Worm (Caenorhabditis elegans): Measurements from ENCODE around the gene irld-19.

Gene irld-19

ce11 chrIII:12789420-12789819 lies 25.3 kb upstream of the irld-19 start, which contains the start of gene BE10.1:
Gene BE10.1, minus strand, starts transcription at chrIII:12789520.
- TF ChIP-seq nhr-90 (tag; optimal IDR thresholded peaks at IDR 0.05), result no peak
- TF ChIP-seq ceh-27 (GFP tag; optimal IDR thresholded peaks at IDR 0.05), result no peak
- TF ChIP-seq sdz-38 (tag; optimal IDR thresholded peaks at IDR 0.05), result no peak
- no peak for TF ChIP-seq mel-28 (tag; optimal IDR thresholded peaks at IDR 0.05; ENCODE audit: borderline replicate concordance)
- no peak for TF ChIP-seq hlh-26 (GFP tag; conservative IDR thresholded peaks at IDR 0.05)
- TF ChIP-seq dox-1 (GFP tag; IDR thresholded peaks at IDR 0.05), result no peak
- TF ChIP-seq dpff-1 (tag; optimal IDR thresholded peaks at IDR 0.05), result no peak
- TF ChIP-seq bed-2 (GFP tag; IDR thresholded peaks at IDR 0.05), result no peak
- no peak for TF ChIP-seq him-1 (tag; optimal IDR thresholded peaks at IDR 0.05)
- TF ChIP-seq attf-6 (GFP tag; IDR thresholded peaks at IDR 0.05), result no peak
- TF ChIP-seq nfya-1 (tag; optimal IDR thresholded peaks at IDR 0.05; ENCODE audit: borderline replicate concordance, insufficient read depth), result no peak
- no peak for TF ChIP-seq hmg-20 (GFP tag; IDR thresholded peaks at IDR 0.05)

ce11 chrIII:12788239-12788638 lies 24.1 kb upstream of the irld-19 start:
- TF ChIP-seq F37B4.10 (GFP tag; IDR thresholded peaks at IDR 0.05) (0 out of 2 replicates have a peak, but pooled peaks have one; percentile 8), T07F8.4 (tag; optimal IDR thresholded peaks at IDR 0.05) (no peak)

- TF ChIP-seq C06A6.2 (GFP tag; conservative IDR thresholded peaks at IDR 0.05), result no peak
- TF ChIP-seq lir-1 (GFP tag; conservative IDR thresholded peaks at IDR 0.05), result no peak
- no peak for TF ChIP-seq F57C9.4 (tag; optimal IDR thresholded peaks at IDR 0.05)
- TF ChIP-seq bed-2 (GFP tag; IDR thresholded peaks at IDR 0.05), result no peak
- TF ChIP-seq let-607 (tag; optimal IDR thresholded peaks at IDR 0.05), result no peak
- TF ChIP-seq tlf-1 (GFP tag; optimal IDR thresholded peaks at IDR 0.05), result no peak
- TF ChIP-seq nhr-120 (GFP tag; IDR thresholded peaks at IDR 0.05), result no peak
- no peak for TF ChIP-seq Y67H2A.10 (GFP tag; conservative IDR thresholded peaks at IDR 0.05)
- no peak for TF ChIP-seq ceh-58 (GFP tag; IDR thresholded peaks at IDR 0.05)
- no peak for TF ChIP-seq snpc-1.3 (tag; optimal IDR thresholded peaks at IDR 0.05; ENCODE audit: insufficient read depth)
Observed at ce11 chrIII:12785427-12785826, 21.3 kb upstream of the irld-19 start.

- TF ChIP-seq lin-26 (GFP tag; IDR thresholded peaks at IDR 0.05), result no peak
- TF ChIP-seq F22D6.2 (tag; optimal IDR thresholded peaks at IDR 0.05), result no peak
- TF ChIP-seq Y79H2A.3 (GFP tag; conservative IDR thresholded peaks at IDR 0.05), result no peak
- TF ChIP-seq sdz-38 (tag; optimal IDR thresholded peaks at IDR 0.05), result no peak
- no peak for TF ChIP-seq xnd-1 (tag; optimal IDR thresholded peaks at IDR 0.05)
- TF ChIP-seq hlh-26 (GFP tag; conservative IDR thresholded peaks at IDR 0.05), result no peak
Observed at ce11 chrIII:12784854-12785253, 20.7 kb upstream of the irld-19 start, which contains the start of gene lgc-37. Gene lgc-37, plus strand, starts transcription at chrIII:12785154.

- TF ChIP-seq F52B5.7 (tag; optimal IDR thresholded peaks at IDR 0.05) (no peak), nfya-2 (GFP tag; IDR thresholded peaks at IDR 0.05) (no peak), snpc-1.1 (tag; optimal IDR thresholded peaks at IDR 0.05; ENCODE audit: insufficient read depth) (no peak), attf-3 (GFP tag; conservative IDR thresholded peaks at IDR 0.05) (no peak), D2030.7 (GFP tag; IDR thresholded peaks at IDR 0.05) (no peak), ets-4 (GFP tag; optimal IDR thresholded peaks at IDR 0.05) (no peak), hrde-1 (tag; optimal IDR thresholded peaks at IDR 0.05; ENCODE audit: borderline replicate concordance) (no peak), xnd-1 (tag; optimal IDR thresholded peaks at IDR 0.05) (no peak), atf-7 (tag; optimal IDR thresholded peaks at IDR 0.05) (no peak), sdz-38 (tag; optimal IDR thresholded peaks at IDR 0.05) (no peak), Y95B8A.8 (GFP tag; IDR thresholded peaks at IDR 0.05) (no peak), nhr-120 (GFP tag; IDR thresholded peaks at IDR 0.05) (no peak), cebp-1 (GFP tag; IDR thresholded peaks at IDR 0.05) (no peak), cebp-1 (tag; optimal IDR thresholded peaks at IDR 0.05) (no peak), K11D2.4 (GFP tag; IDR thresholded peaks at IDR 0.05) (no peak), Y67H2A.10 (GFP tag; conservative IDR thresholded peaks at IDR 0.05) (no peak), T26A5.8 (tag; optimal IDR thresholded peaks at IDR 0.05) (no peak)
Observed at ce11 chrIII:12783878-12784277, 19.7 kb upstream of the irld-19 start.

Measured in whole organism, young adult.